Fruit fly (Drosophila melanogaster): ENCODE results near the gene lds.

lds gene

DNA sequence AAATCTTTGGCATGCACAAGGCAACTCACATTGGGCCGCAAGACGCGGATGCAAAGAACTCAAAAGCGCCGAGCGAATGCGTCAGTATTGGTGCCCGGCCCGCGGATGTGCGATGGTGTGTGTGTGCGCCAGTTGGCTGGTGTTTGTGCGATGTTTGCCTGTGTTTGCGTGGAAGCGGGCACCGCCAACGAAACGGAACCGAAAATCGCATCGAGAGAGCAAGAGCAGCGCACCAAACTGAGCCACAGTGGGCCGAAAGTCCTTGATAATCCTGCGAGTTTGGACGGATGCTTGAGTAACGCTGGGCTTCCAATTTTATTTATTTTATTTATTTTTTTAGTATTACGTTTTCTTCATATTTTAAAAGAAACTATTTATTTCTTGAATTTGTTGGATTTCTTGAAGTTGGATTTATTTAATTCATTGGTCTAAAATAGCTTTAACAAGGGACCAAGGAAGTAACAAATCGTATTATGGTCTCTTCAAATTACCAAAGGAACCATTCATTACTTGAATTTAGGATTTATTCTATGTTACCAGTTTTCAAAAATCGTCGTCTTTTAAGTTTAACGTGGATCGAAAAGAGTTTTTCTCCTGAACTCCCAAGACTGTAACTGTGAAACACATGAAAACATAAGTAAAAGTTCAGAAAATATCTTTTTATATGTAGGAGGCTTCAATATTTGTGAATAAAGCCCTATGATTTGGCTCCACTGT, 42.7 kb downstream of the lds start (continued):
- TF ChIP-seq CG10366 (GFP tag; IDR thresholded peaks at IDR 0.05) (no peak), Antp (GFP tag; optimal IDR thresholded peaks at IDR 0.05) (no peak), zfh1 (GFP tag; IDR thresholded peaks at IDR 0.05) (peak; percentile 57; the same call in 1 of the 3 replicates), CG14860 (GFP tag; IDR thresholded peaks at IDR 0.05; ENCODE audit: partially characterized antibody) (0 out of 3 replicates have a peak, but pooled peaks have one; percentile 34), CG10959 (GFP tag; IDR thresholded peaks at IDR 0.05) (peak; percentile 37; the same call in 1 of the 2 replicates), CG14014 (GFP tag; IDR thresholded peaks at IDR 0.05) (no peak), CG12391 (tag; optimal IDR thresholded peaks at IDR 0.05) (peak; percentile 59), Spps (tag; optimal IDR thresholded peaks at IDR 0.05) (peak; percentile 34), CHES-1-like (GFP tag; optimal IDR thresholded peaks at IDR 0.05) (no peak), scrt (GFP tag; optimal IDR thresholded peaks at IDR 0.05) (no peak), Vsx1 (GFP tag; optimal IDR thresholded peaks at IDR 0.05) (no peak), CG33213 (GFP tag; optimal IDR thresholded peaks at IDR 0.05) (no peak), bcd (GFP tag; optimal IDR thresholded peaks at IDR 0.05) (peak; percentile 45), fu2 (GFP tag; optimal IDR thresholded peaks at IDR 0.05) (no peak), CG2678 (tag; optimal IDR thresholded peaks at IDR 0.05) (no peak), eve (GFP tag; optimal IDR thresholded peaks at IDR 0.05) (peak in 1 of 2 experiments; percentile 64), nau (GFP tag; optimal IDR thresholded peaks at IDR 0.05) (no peak), Hand (GFP tag; optimal IDR thresholded peaks at IDR 0.05) (no peak), CG2889 (GFP tag; IDR thresholded peaks at IDR 0.05) (no peak), jigr1 (GFP tag; IDR thresholded peaks at IDR 0.05) (no peak), Aef1 (GFP tag; IDR thresholded peaks at IDR 0.05) (no peak), Taf1 (GFP tag; IDR thresholded peaks at IDR 0.05) (no peak), sob (GFP tag; IDR thresholded peaks at IDR 0.05) (no peak), CG4424 (GFP tag; optimal IDR thresholded peaks at IDR 0.05) (peak; percentile 76), sens-2 (GFP tag; IDR thresholded peaks at IDR 0.05) (no peak), dati (GFP tag; IDR thresholded peaks at IDR 0.05) (no peak), Tbp (GFP tag; optimal IDR thresholded peaks at IDR 0.05) (no peak), chm (GFP tag; IDR thresholded peaks at IDR 0.05) (no peak), BtbVII (GFP tag; optimal IDR thresholded peaks at IDR 0.05) (no peak), CG9215 (GFP tag; IDR thresholded peaks at IDR 0.05) (no peak), CG16863 (GFP tag; optimal IDR thresholded peaks at IDR 0.05) (no peak), Med (GFP tag) (peak; percentile 61), ara (GFP tag; IDR thresholded peaks at IDR 0.05) (peak; percentile 47; the same call in 1 of the 2 replicates), Atf3 (GFP tag; optimal IDR thresholded peaks at IDR 0.05) (no peak), bsh (GFP tag; optimal IDR thresholded peaks at IDR 0.05) (peak; percentile 38 to 67), usp (GFP tag; optimal IDR thresholded peaks at IDR 0.05) (no peak), CG31441 (GFP tag; IDR thresholded peaks at IDR 0.05) (peak; percentile 82), ap (GFP tag; IDR thresholded peaks at IDR 0.05) (0 out of 2 replicates have a peak, but pooled peaks have one; percentile 5), dan (GFP tag; IDR thresholded peaks at IDR 0.05) (no peak), tin (GFP tag; optimal IDR thresholded peaks at IDR 0.05) (peak; percentile 59), cwo (GFP tag; optimal IDR thresholded peaks at IDR 0.05) (no peak), gfzf (GFP tag; optimal IDR thresholded peaks at IDR 0.05) (no peak), CG9727 (GFP tag; optimal IDR thresholded peaks at IDR 0.05) (peak; percentile 82), sna (GFP tag; IDR thresholded peaks at IDR 0.05; ENCODE audit: partially characterized antibody) (no peak), Pdp1 (GFP tag; optimal IDR thresholded peaks at IDR 0.05) (no peak), prd (optimal IDR thresholded peaks at IDR 0.05) (no peak), prd (GFP tag; IDR thresholded peaks at IDR 0.05) (peak; percentile 55), sisA (GFP tag; IDR thresholded peaks at IDR 0.05) (0 out of 2 replicates have a peak, but pooled peaks have one; percentile 39), CG8388 (GFP tag; optimal IDR thresholded peaks at IDR 0.05) (peak; percentile 53), z (GFP tag; IDR thresholded peaks at IDR 0.05) (peak; percentile 62; the same call in 1 of the 3 replicates)

Data from whole organism, embryonic.